Fruit fly (Drosophila melanogaster): ENCODE measurements around the gene pum.

pum gene

dm6 chr3R:9033619-9034401 is 203.7 kb downstream of the pum start (continued):
- peak; percentile 86 for TF ChIP-seq CG10267 (tag; optimal IDR thresholded peaks at IDR 0.05)
- TF ChIP-seq gfzf (GFP tag; optimal IDR thresholded peaks at IDR 0.05): no peak
- TF ChIP-seq stc (GFP tag; IDR thresholded peaks at IDR 0.05): peak; percentile 31; the same call in 1 of the 2 replicates
- no peak for TF ChIP-seq fd102C (GFP tag; optimal IDR thresholded peaks at IDR 0.05)
- TF ChIP-seq gro (GFP tag; optimal IDR thresholded peaks at IDR 0.05): no peak
- 0 out of 2 replicates have a peak, but pooled peaks have one; percentile 19 for TF ChIP-seq E2f1 (GFP tag; IDR thresholded peaks at IDR 0.05)
- TF ChIP-seq hth (optimal IDR thresholded peaks at IDR 0.05): no peak
- TF ChIP-seq salm (tag; optimal IDR thresholded peaks at IDR 0.05): peak; percentile 79
- TF ChIP-seq pb (GFP tag; optimal IDR thresholded peaks at IDR 0.05): no peak
- TF ChIP-seq Sox100B (GFP tag; optimal IDR thresholded peaks at IDR 0.05): peak; percentile 93
- TF ChIP-seq pan (optimal IDR thresholded peaks at IDR 0.05): no peak
- TF ChIP-seq pan (GFP tag; optimal IDR thresholded peaks at IDR 0.05 in 1 of 2, IDR thresholded peaks at IDR 0.05 in 1 of 2): peak in 1 of 2 experiments; percentile 56
- peak; percentile 93 for TF ChIP-seq CG2712 (tag; optimal IDR thresholded peaks at IDR 0.05)
- TF ChIP-seq CG3065 (GFP tag; optimal IDR thresholded peaks at IDR 0.05): peak; percentile 56
- TF ChIP-seq maf-S (GFP tag; optimal IDR thresholded peaks at IDR 0.05): peak; percentile 25
- no peak; the same call in 1 of the 2 replicates for TF ChIP-seq ranshi (GFP tag; IDR thresholded peaks at IDR 0.05)
- no peak for TF ChIP-seq CG11696 (GFP tag; IDR thresholded peaks at IDR 0.05)
- TF ChIP-seq CG5245 (GFP tag; optimal IDR thresholded peaks at IDR 0.05): peak; percentile 38
- peak; percentile 88 for TF ChIP-seq tgo (GFP tag; IDR thresholded peaks at IDR 0.05)
- TF ChIP-seq Oli (tag; optimal IDR thresholded peaks at IDR 0.05): peak; percentile 85
- no peak for TF ChIP-seq ERR (GFP tag; optimal IDR thresholded peaks at IDR 0.05)
- no peak for TF ChIP-seq CG5953 (GFP tag; IDR thresholded peaks at IDR 0.05)
- peak; percentile 80 for TF ChIP-seq CG11695 (GFP tag; IDR thresholded peaks at IDR 0.05)
- peak; percentile 58 for TF ChIP-seq abd-A (tag; optimal IDR thresholded peaks at IDR 0.05)
- TF ChIP-seq CG12391 (tag; optimal IDR thresholded peaks at IDR 0.05): peak; percentile 94
- TF ChIP-seq Doc3 (GFP tag; IDR thresholded peaks at IDR 0.05; ENCODE audit: partially characterized antibody): no peak
- peak; percentile 87 for TF ChIP-seq CG14710 (tag; optimal IDR thresholded peaks at IDR 0.05)
- TF ChIP-seq dm (GFP tag; optimal IDR thresholded peaks at IDR 0.05): no peak
- TF ChIP-seq CG18599 (GFP tag; optimal IDR thresholded peaks at IDR 0.05): peak; percentile 89
- no peak for TF ChIP-seq vnd (GFP tag; IDR thresholded peaks at IDR 0.05; ENCODE audit: partially characterized antibody)
- peak; percentile 83 for TF ChIP-seq CG18619 (GFP tag; optimal IDR thresholded peaks at IDR 0.05)
- no peak; the same call in 1 of the 2 replicates for TF ChIP-seq danr (GFP tag; IDR thresholded peaks at IDR 0.05)
- TF ChIP-seq slou (GFP tag; optimal IDR thresholded peaks at IDR 0.05): peak; percentile 31
- TF ChIP-seq Bgb (GFP tag; IDR thresholded peaks at IDR 0.05; ENCODE audit: partially characterized antibody): peak; percentile 50; the same call in 1 of the 2 replicates
- TF ChIP-seq CG4820 (GFP tag; optimal IDR thresholded peaks at IDR 0.05): peak; percentile 48
- TF ChIP-seq CG1832 (GFP tag; optimal IDR thresholded peaks at IDR 0.05): no peak
- peak; percentile 7 for TF ChIP-seq mirr (GFP tag; optimal IDR thresholded peaks at IDR 0.05)
- TF ChIP-seq zf30C (GFP tag; optimal IDR thresholded peaks at IDR 0.05): no peak
- TF ChIP-seq CG2678 (tag; optimal IDR thresholded peaks at IDR 0.05): peak; percentile 94
- peak; percentile 51 for TF ChIP-seq HLH54F (GFP tag; optimal IDR thresholded peaks at IDR 0.05)
- TF ChIP-seq CG2120 (GFP tag; optimal IDR thresholded peaks at IDR 0.05): peak; percentile 77
- peak; percentile 56 for TF ChIP-seq NC2α (GFP tag; optimal IDR thresholded peaks at IDR 0.05)
- TF ChIP-seq corto (GFP tag; optimal IDR thresholded peaks at IDR 0.05): peak; percentile 55
- no peak for TF ChIP-seq CG4617 (GFP tag; optimal IDR thresholded peaks at IDR 0.05; ENCODE audit: borderline replicate concordance)
- TF ChIP-seq D (optimal IDR thresholded peaks at IDR 0.05): no peak
- peak; percentile 76 for TF ChIP-seq D (GFP tag; optimal IDR thresholded peaks at IDR 0.05)
- TF ChIP-seq tin (GFP tag; optimal IDR thresholded peaks at IDR 0.05): peak; percentile 70
- TF ChIP-seq CoRest (tag; optimal IDR thresholded peaks at IDR 0.05): peak; percentile 93
- TF ChIP-seq Abd-B (GFP tag; optimal IDR thresholded peaks at IDR 0.05): peak; percentile 72
